Worm (Caenorhabditis elegans) whole organism, L1 larva: Measurements from ENCODE around the gene AH9.3.

Experiments
- C04F5.9 ChIP-seq: sonication (generic microtip); optimal IDR thresholded peaks from 2 replicates; lab custom pipeline; 2016; ENCODE audit warnings: missing genetic modification characterization, missing compliant biosample characterization
- C16A3.4 ChIP-seq: fragments of 150-350 bp; optimal IDR thresholded peaks from 2 replicates; lab custom pipeline; 2014; ENCODE audit warnings: missing biosample characterization, missing genetic modification characterization
- C34B4.2 ChIP-seq: sonication (generic microtip); optimal IDR thresholded peaks from 2 replicates; lab custom pipeline; 2017; ENCODE audit warnings: mild to moderate bottlenecking, missing genetic modification characterization, missing compliant biosample characterization
- F16B12.6 ChIP-seq: fragments of 150-350 bp; optimal IDR thresholded peaks from 2 replicates; lab custom pipeline; 2014; ENCODE audit warnings: missing biosample characterization, missing genetic modification characterization
- alr-1 ChIP-seq: fragments of 200-800 bp; sonication (Bioruptor generic); optimal IDR thresholded peaks from 2 replicates; lab custom pipeline; 2018; ENCODE audit warnings: borderline replicate concordance, mild to moderate bottlenecking, missing genetic modification characterization, missing compliant biosample characterization
- ama-1 ChIP-seq: fragments of 150-350 bp; optimal IDR thresholded peaks from 2 replicates; lab custom pipeline; 2014
- blmp-1 ChIP-seq: fragments of 150-350 bp; optimal IDR thresholded peaks from 2 replicates; lab custom pipeline; 2014; ENCODE audit warnings: missing biosample characterization, missing genetic modification characterization
- ceh-63 ChIP-seq: fragments of 200-800 bp; sonication (Bioruptor generic); optimal IDR thresholded peaks from 2 replicates; lab custom pipeline; 2018; ENCODE audit warnings: mild to moderate bottlenecking, missing genetic modification characterization, missing compliant biosample characterization
- ceh-8 ChIP-seq: fragments of 200-800 bp; sonication (Bioruptor generic); optimal IDR thresholded peaks from 2 replicates; lab custom pipeline; 2018; ENCODE audit warnings: mild to moderate bottlenecking, missing genetic modification characterization, moderate library complexity, missing compliant biosample characterization
- ceh-88 ChIP-seq: fragments of 200-800 bp; sonication (Bioruptor generic); IDR thresholded peaks from 2 replicates; pipeline ENCODE4 v1.3.6; 2022; ENCODE audit warnings: missing genetic modification characterization, missing compliant biosample characterization
- ceh-90 ChIP-seq: sonication (generic microtip); optimal IDR thresholded peaks from 2 replicates; lab custom pipeline; 2016; ENCODE audit warnings: missing genetic modification characterization, missing compliant biosample characterization
- ces-1 ChIP-seq: fragments of 150-350 bp; optimal IDR thresholded peaks from 2 replicates; lab custom pipeline; 2014; ENCODE audit warnings: missing biosample characterization, missing genetic modification reagents, missing genetic modification characterization
- dsc-1 ChIP-seq: sonication (generic microtip); optimal IDR thresholded peaks from 2 replicates; lab custom pipeline; 2016; ENCODE audit warnings: mild to moderate bottlenecking, missing genetic modification characterization, missing compliant biosample characterization
- efl-3 ChIP-seq: fragments of 200-800 bp; sonication (Bioruptor generic); optimal IDR thresholded peaks from 2 replicates; lab custom pipeline; 2018; ENCODE audit warnings: mild to moderate bottlenecking, missing genetic modification characterization, missing compliant biosample characterization
- elt-3 ChIP-seq, 6 experiments: fragments of 150-350 bp in 1 of 6; sonication (generic microtip); optimal IDR thresholded peaks; 2 replicates each; lab custom pipeline; 2017 to 2018; ENCODE audit warnings: missing biosample characterization in 6 of 6, missing genetic modification characterization in 6 of 6, inconsistent platforms in 1 of 6
- fkh-10 ChIP-seq: sonication (generic microtip); optimal IDR thresholded peaks from 2 replicates; lab custom pipeline; 2017; ENCODE audit warnings: missing biosample characterization, missing genetic modification reagents, missing genetic modification characterization
- fos-1 ChIP-seq: fragments of 150-350 bp; optimal IDR thresholded peaks from 2 replicates; lab custom pipeline; 2014; ENCODE audit warnings: missing biosample characterization, missing genetic modification characterization
- hlh-17 ChIP-seq: fragments of 200-800 bp; sonication (Bioruptor generic); optimal IDR thresholded peaks from 2 replicates; lab custom pipeline; 2018; ENCODE audit warnings: missing genetic modification characterization, mild to moderate bottlenecking, missing compliant biosample characterization, moderate library complexity, borderline replicate concordance
- jun-1 ChIP-seq: fragments of 150-350 bp; optimal IDR thresholded peaks from 2 replicates; lab custom pipeline; 2014; ENCODE audit warnings: missing biosample characterization, missing genetic modification reagents, missing genetic modification characterization
- lin-39 ChIP-seq: fragments of 150-350 bp; optimal IDR thresholded peaks from 2 replicates; lab custom pipeline; 2014; ENCODE audit warnings: missing biosample characterization, missing genetic modification reagents, missing genetic modification characterization
- lir-3 ChIP-seq: sonication (generic microtip); optimal IDR thresholded peaks from 2 replicates; lab custom pipeline; 2016; ENCODE audit warnings: mild to moderate bottlenecking, missing genetic modification characterization, moderate library complexity, missing compliant biosample characterization; ENCODE audit not compliant: poor library complexity
- lsy-2 ChIP-seq, 2 experiments: fragments of 150-350 bp; optimal IDR thresholded peaks; 2 replicates each; lab custom pipeline; 2014; ENCODE audit warnings: missing biosample characterization in 2 of 2, missing genetic modification characterization in 2 of 2
- mab-9 ChIP-seq: fragments of 200-800 bp; sonication (Bioruptor generic); IDR thresholded peaks from 2 replicates; pipeline ENCODE4 v1.3.6; 2022; ENCODE audit warnings: missing genetic modification reagents, missing genetic modification characterization, missing compliant biosample characterization
- mdl-1 ChIP-seq, 2 experiments: fragments of 150-350 bp; optimal IDR thresholded peaks; 2 replicates each; lab custom pipeline; 2014 to 2017; ENCODE audit warnings: missing biosample characterization in 2 of 2, missing genetic modification characterization in 2 of 2, inconsistent platforms in 1 of 2
- mef-2 ChIP-seq: fragments of 150-350 bp; optimal IDR thresholded peaks from 2 replicates; lab custom pipeline; 2014; ENCODE audit warnings: missing biosample characterization, missing genetic modification characterization
- mep-1 ChIP-seq: fragments of 150-350 bp; optimal IDR thresholded peaks from 2 replicates; lab custom pipeline; 2014; ENCODE audit warnings: missing biosample characterization, missing genetic modification characterization
- nhr-11 ChIP-seq: fragments of 150-350 bp; optimal IDR thresholded peaks from 2 replicates; lab custom pipeline; 2014; ENCODE audit warnings: missing biosample characterization, missing genetic modification characterization
- nhr-12 ChIP-seq: sonication (generic microtip); optimal IDR thresholded peaks from 2 replicates; lab custom pipeline; 2017; ENCODE audit warnings: missing biosample characterization, missing genetic modification characterization
- nhr-20 ChIP-seq: sonication (generic microtip); optimal IDR thresholded peaks from 2 replicates; lab custom pipeline; 2016; ENCODE audit warnings: mild to moderate bottlenecking, missing genetic modification characterization, missing compliant biosample characterization
- nhr-237 ChIP-seq: fragments of 150-350 bp; optimal IDR thresholded peaks from 2 replicates; lab custom pipeline; 2014; ENCODE audit warnings: missing biosample characterization, missing genetic modification characterization
- nhr-85 ChIP-seq: sonication (generic microtip); peaks from one replicate; lab custom pipeline; 2016; ENCODE audit warnings: missing genetic modification characterization, inconsistent platforms, missing compliant biosample characterization
- nhr-90 ChIP-seq: sonication (generic microtip); optimal IDR thresholded peaks from 2 replicates; lab custom pipeline; 2016; ENCODE audit warnings: mild to moderate bottlenecking, missing genetic modification characterization, missing compliant biosample characterization; ENCODE audit not compliant: poor library complexity
- pax-3 ChIP-seq: fragments of 200-800 bp; sonication (Bioruptor generic); optimal IDR thresholded peaks from 2 replicates; lab custom pipeline; 2018; ENCODE audit warnings: mild to moderate bottlenecking, missing genetic modification characterization, moderate library complexity, missing compliant biosample characterization
- snpc-4 ChIP-seq: fragments of 150-350 bp; optimal IDR thresholded peaks from 2 replicates; lab custom pipeline; 2014; ENCODE audit warnings: missing biosample characterization, missing genetic modification characterization
- sptf-1 ChIP-seq: fragments of 150-350 bp; optimal IDR thresholded peaks from 2 replicates; lab custom pipeline; 2014; ENCODE audit warnings: missing biosample characterization, missing genetic modification characterization
- sup-37 ChIP-seq: fragments of 200-800 bp; sonication (Bioruptor generic); optimal IDR thresholded peaks from 2 replicates; lab custom pipeline; 2018; ENCODE audit warnings: mild to moderate bottlenecking, missing genetic modification characterization, missing compliant biosample characterization
- tbx-2 ChIP-seq: sonication (generic microtip); optimal IDR thresholded peaks from 2 replicates; lab custom pipeline; 2016; ENCODE audit warnings: missing genetic modification characterization, missing compliant biosample characterization
- tlp-1 ChIP-seq: fragments of 150-350 bp; optimal IDR thresholded peaks from 2 replicates; lab custom pipeline; 2014; ENCODE audit warnings: missing biosample characterization, missing genetic modification characterization
- unc-130 ChIP-seq: fragments of 150-350 bp; optimal IDR thresholded peaks from 2 replicates; lab custom pipeline; 2017; ENCODE audit warnings: missing biosample characterization, missing genetic modification characterization, inconsistent platforms
- unc-30 ChIP-seq: sonication (generic microtip); optimal IDR thresholded peaks from 2 replicates; lab custom pipeline; 2017; ENCODE audit warnings: missing biosample characterization, missing genetic modification characterization
- unc-86 ChIP-seq: sonication (generic microtip); optimal IDR thresholded peaks from 2 replicates; lab custom pipeline; 2016; ENCODE audit warnings: missing genetic modification characterization, missing compliant biosample characterization
- xbp-1 ChIP-seq: sonication (generic microtip); optimal IDR thresholded peaks from 2 replicates; lab custom pipeline; 2016; ENCODE audit warnings: missing genetic modification characterization, missing compliant biosample characterization
- ztf-11 ChIP-seq, 2 experiments: sonication (generic microtip); optimal IDR thresholded peaks; 2 replicates each; lab custom pipeline; 2016 to 2017; ENCODE audit warnings: missing genetic modification characterization in 2 of 2, missing biosample characterization in 1 of 2, missing compliant biosample characterization in 1 of 2
- ztf-4 ChIP-seq: fragments of 150-350 bp; optimal IDR thresholded peaks from 2 replicates; lab custom pipeline; 2014; ENCODE audit warnings: missing biosample characterization, missing genetic modification characterization

AH9.3 gene

DNA sequence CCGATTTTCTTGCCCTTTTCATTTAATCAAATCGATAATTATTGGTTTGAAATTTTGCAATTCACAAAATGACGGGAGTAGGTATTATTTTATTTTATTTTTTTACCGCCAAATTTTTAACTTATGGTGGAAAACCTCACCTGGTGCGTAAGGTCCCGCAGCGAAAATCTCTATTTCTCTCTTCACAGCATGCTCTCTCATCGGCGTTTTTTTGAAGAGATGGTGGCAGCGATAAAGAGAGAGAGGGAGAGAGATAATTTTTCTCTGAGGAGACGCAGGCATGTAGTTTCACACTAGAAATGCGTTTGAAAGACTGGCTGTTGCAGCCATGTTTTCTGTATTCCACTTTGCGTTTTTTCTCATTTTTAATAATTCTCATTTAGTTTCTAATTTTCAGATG is 27.0 kb downstream of the AH9.3 start, which contains the start of gene T14F9.2 (continued):
- TF ChIP-seq xbp-1 (tag; lab: Kevin White, UChicago) (peak; percentile 33), ceh-88 (GFP tag; lab: Robert Waterston, UW) (no peak), lsy-2 (tag; optimal IDR thresholded peaks at IDR 0.05; lab: Kevin White, UChicago) (peak; percentile 71 to 79), lir-3 (peak; percentile 3), efl-3 (GFP tag; lab: Kevin White, UChicago) (no peak), fkh-10 (GFP tag; lab: Kevin White, UChicago) (no peak), blmp-1 (tag; lab: Kevin White, UChicago) (peak; percentile 39), fos-1 (no peak), nhr-90 (tag; lab: Kevin White, UChicago) (peak; percentile 37), C04F5.9 (tag; lab: Kevin White, UChicago) (peak; percentile 34), C16A3.4 (tag; lab: Kevin White, UChicago) (no peak)

DNA sequence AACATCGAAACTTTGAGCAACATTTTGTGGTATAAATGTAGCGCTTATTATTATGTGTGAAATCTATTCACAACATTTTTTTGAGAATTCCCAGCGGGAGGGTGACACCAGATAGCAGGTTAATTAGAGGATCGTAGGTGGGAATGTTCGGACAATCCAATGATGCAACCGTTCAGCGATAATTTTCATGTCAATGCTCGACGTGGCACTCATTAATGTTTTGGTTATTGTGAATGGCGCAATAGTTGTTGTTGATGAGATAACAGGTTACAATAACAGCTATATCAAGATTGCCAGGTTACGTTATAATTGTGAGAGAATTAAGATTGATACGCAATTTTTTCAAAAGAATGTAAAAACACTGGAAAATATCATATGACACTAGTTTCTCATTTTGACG is 29.6 kb downstream of the AH9.3 start:
- no peak for TF ChIP-seq unc-130 (tag; lab: Kevin White, UChicago)
- no peak for TF ChIP-seq tlp-1 (tag; lab: Kevin White, UChicago)
- TF ChIP-seq mdl-1 (tag; optimal IDR thresholded peaks at IDR 0.05; lab: Kevin White, UChicago): no peak
- no peak for TF ChIP-seq jun-1 (tag; lab: Kevin White, UChicago)
- TF ChIP-seq mep-1 (tag; lab: Kevin White, UChicago): no peak
- TF ChIP-seq dsc-1 (tag; lab: Kevin White, UChicago): no peak

DNA sequence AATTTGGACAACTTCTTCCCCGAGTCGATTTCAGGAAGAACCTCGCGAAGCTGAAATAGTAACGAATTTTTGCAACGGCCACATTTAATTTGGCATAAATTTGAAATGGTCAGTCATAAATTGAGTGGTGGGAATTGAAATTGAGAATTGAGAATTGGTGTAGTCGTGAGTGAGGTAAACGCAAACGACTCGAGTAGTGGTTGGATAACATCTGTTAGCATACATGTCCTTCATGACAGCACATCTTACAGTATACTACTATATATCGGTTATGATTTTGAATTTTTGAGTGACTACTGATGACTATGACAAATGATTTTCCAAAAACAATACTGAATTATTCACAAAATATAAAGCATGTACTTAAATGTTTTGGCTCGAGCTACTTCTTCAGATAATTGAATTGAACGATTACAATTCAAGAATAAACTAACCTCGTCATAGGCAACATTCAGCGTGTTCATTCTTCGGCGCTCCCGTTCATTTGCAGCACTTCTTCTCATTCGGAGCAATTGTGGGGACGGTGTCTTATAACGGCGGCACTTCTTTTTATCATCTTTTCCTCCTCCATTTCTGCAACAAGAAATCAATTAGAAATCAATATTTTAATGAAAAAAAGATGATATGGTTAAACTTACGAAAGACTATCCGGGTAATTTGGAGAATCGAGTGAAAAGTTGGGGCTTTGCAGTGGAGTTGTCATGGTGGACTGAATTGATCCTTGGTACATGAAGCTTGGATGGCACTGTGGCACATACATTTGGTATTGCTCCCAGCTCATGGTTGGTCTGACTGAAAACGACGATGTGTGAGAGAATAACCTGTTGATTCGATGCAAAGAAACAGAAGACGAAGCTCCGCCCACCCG is 31.4 kb downstream of the AH9.3 start, which contains the start of gene lin-32:
Gene lin-32, minus strand, starts transcription at position 818 of the 868 bp plus-strand sequence.
- peak; percentile 1 for TF ChIP-seq tbx-2 (tag; lab: Kevin White, UChicago)
- TF ChIP-seq nhr-237 (tag; lab: Kevin White, UChicago): no peak
- TF ChIP-seq nhr-90 (tag; lab: Kevin White, UChicago): no peak
- TF ChIP-seq ztf-11 (tag; optimal IDR thresholded peaks at IDR 0.05; lab: Kevin White, UChicago): peak in 1 of 2 experiments; percentile 65

DNA sequence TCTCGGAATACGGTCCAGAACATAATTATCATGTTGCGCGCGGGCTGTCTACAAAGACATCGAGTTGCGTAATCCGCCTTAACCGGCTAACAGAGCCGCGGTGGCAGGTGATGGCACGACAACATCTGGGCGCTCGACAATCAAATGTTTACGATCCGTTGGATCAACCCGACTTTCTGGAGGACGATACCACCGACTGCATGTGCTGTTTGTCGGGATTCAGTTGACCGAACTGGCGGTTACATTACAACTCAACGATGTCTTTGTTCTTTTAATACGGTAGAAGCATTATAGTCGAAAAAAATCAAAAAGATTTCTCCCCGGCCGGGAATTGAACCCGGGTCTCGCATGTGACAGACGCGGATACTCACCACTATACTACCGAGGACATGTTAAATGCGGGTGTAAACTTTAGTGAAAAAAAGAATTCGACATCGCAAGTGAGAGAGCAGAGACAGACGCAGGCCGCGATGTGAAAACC is 34.0 kb downstream of the AH9.3 start:
- no peak for TF ChIP-seq snpc-4
- TF ChIP-seq sup-37 (GFP tag; lab: Kevin White, UChicago): peak; percentile 44
- no peak for TF ChIP-seq sptf-1 (tag; lab: Kevin White, UChicago)
- TF ChIP-seq nhr-11: no peak
- no peak for TF ChIP-seq lin-39 (tag; lab: Kevin White, UChicago)
- no peak for TF ChIP-seq unc-30 (tag; lab: Kevin White, UChicago)
- peak; percentile 47 for TF ChIP-seq unc-86 (tag; lab: Kevin White, UChicago)
- TF ChIP-seq F16B12.6 (tag; lab: Kevin White, UChicago): peak; percentile 12
- TF ChIP-seq unc-130 (tag; lab: Kevin White, UChicago): peak; percentile 29
- TF ChIP-seq C34B4.2: no peak
- no peak for TF ChIP-seq ama-1 (lab: Kevin White, UChicago)
- TF ChIP-seq alr-1 (tag; lab: Kevin White, UChicago): no peak
- peak; percentile 33 for TF ChIP-seq fos-1
- TF ChIP-seq ceh-8: no peak
- no peak for TF ChIP-seq ceh-90 (tag; lab: Kevin White, UChicago)
- no peak for TF ChIP-seq hlh-17
- TF ChIP-seq mab-9 (GFP tag; lab: Robert Waterston, UW): no peak
- peak in 1 of 6 experiments; percentile 53 for TF ChIP-seq elt-3 (tag; optimal IDR thresholded peaks at IDR 0.05; lab: Kevin White, UChicago)
- TF ChIP-seq ztf-4: no peak
- peak; percentile 66 for TF ChIP-seq nhr-20 (tag; lab: Kevin White, UChicago)
- TF ChIP-seq fkh-10 (GFP tag; lab: Kevin White, UChicago): peak; percentile 54
- TF ChIP-seq nhr-85 (tag; lab: Kevin White, UChicago): peak; percentile 80
- TF ChIP-seq nhr-12 (tag; lab: Kevin White, UChicago): no peak
- TF ChIP-seq ceh-63 (GFP tag; lab: Kevin White, UChicago): peak; percentile 29
- TF ChIP-seq pax-3: no peak
- TF ChIP-seq mef-2 (tag; lab: Kevin White, UChicago): no peak
- no peak for TF ChIP-seq ces-1 (GFP tag; lab: Kevin White, UChicago)
- TF ChIP-seq nhr-90 (tag; lab: Kevin White, UChicago): peak; percentile 76
